Fruit fly (Drosophila melanogaster) whole organism, prepupa: ENCODE results near the gene Rab23.

Experiments
- Blimp-1 ChIP-seq: fragments of 200-800 bp; sonication (Bioruptor generic); optimal IDR thresholded peaks from 3 replicates; lab custom pipeline; 2017; ENCODE audit warnings: missing biosample characterization, missing genetic modification characterization, mild to moderate bottlenecking, moderate library complexity, missing genetic modification reagents
- CG15336 ChIP-seq: fragments of 200-800 bp; sonication (Bioruptor generic); IDR thresholded peaks from 2 replicates; pipeline ENCODE4 v1.3.6; 2022; ENCODE audit warnings: missing biosample characterization, missing genetic modification characterization
- CG16779 ChIP-seq: fragments of 200-800 bp; sonication (Bioruptor generic); optimal IDR thresholded peaks from 3 replicates; lab custom pipeline; 2017; ENCODE audit warnings: missing biosample characterization, mild to moderate bottlenecking, missing genetic modification characterization
- CG6163 ChIP-seq: fragments of 200-800 bp; sonication (Bioruptor generic); IDR thresholded peaks from 3 replicates; pipeline ENCODE4 v1.3.6; 2022; ENCODE audit warnings: missing biosample characterization, missing genetic modification characterization
- CG6276 ChIP-seq: fragments of 200-800 bp; sonication (Bioruptor generic); optimal IDR thresholded peaks from 2 replicates; lab custom pipeline; 2017; ENCODE audit warnings: missing biosample characterization, mild to moderate bottlenecking, missing genetic modification characterization
- Sox102F ChIP-seq: fragments of 200-800 bp; sonication (Bioruptor generic); optimal IDR thresholded peaks from 2 replicates; lab custom pipeline; 2016; ENCODE audit warnings: missing biosample characterization, mild to moderate bottlenecking, missing genetic modification characterization
- lz ChIP-seq: fragments of 200-800 bp; sonication (Bioruptor generic); optimal IDR thresholded peaks from 3 replicates; lab custom pipeline; 2016; ENCODE audit warnings: missing biosample characterization, missing genetic modification characterization

- peak; percentile 11 for TF ChIP-seq lz
- peak; percentile 82 for TF ChIP-seq CG15336 (GFP tag; lab: Robert Waterston, UW)
- TF ChIP-seq CG6163 (GFP tag; lab: Robert Waterston, UW) = peak; percentile 39; the same call in 1 of the 3 replicates
- peak; percentile 25 for TF ChIP-seq CG16779 (tag; lab: Kevin White, UChicago)
- peak; percentile 71 for TF ChIP-seq CG6276 (GFP tag; lab: Kevin White, UChicago)
- TF ChIP-seq Sox102F (GFP tag; lab: Kevin White, UChicago) = no peak
- TF ChIP-seq Blimp-1 = no peak
These were observed 20.3 kb upstream of the Rab23 start for dm6 chr3R:5705469-5706067.
